Worm (Caenorhabditis elegans): ENCODE results near the gene K12H4.2.

The K12H4.2 gene

DNA sequence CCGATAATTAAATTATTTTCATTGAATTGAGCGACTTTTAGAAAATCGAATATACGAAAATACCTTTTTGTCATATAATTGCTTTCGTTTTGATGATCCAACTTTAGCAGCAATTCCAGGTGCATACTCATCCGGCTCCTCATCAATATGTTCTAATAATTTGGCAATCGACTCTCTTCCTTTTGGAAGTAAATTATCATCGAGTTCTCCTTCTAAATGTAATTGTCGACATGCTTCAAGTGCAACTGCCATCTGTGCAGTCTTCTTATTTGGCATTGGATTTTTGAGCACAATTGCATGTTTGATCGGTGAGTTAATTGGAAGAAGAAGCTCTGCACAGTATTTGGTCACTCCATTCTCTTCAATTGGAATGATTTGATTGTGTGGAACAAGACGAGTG is 29.7 kb downstream of the K12H4.2 start:
- no peak for TF ChIP-seq lin-39 (tag; optimal IDR thresholded peaks at IDR 0.05)
- TF ChIP-seq sea-2 (GFP tag; optimal IDR thresholded peaks at IDR 0.05), result no peak
- no peak for TF ChIP-seq egl-5 (tag; optimal IDR thresholded peaks at IDR 0.05)
- TF ChIP-seq hmg-11 (tag; optimal IDR thresholded peaks at IDR 0.05), result no peak
- no peak for TF ChIP-seq jun-1 (tag; optimal IDR thresholded peaks at IDR 0.05)
- TF ChIP-seq ztf-11 (tag; optimal IDR thresholded peaks at IDR 0.05), result no peak
- no peak for TF ChIP-seq nhr-23 (tag; optimal IDR thresholded peaks at IDR 0.05)
- no peak for TF ChIP-seq lsy-12 (tag; optimal IDR thresholded peaks at IDR 0.05)
- TF ChIP-seq nhr-77 (tag; optimal IDR thresholded peaks at IDR 0.05), result no peak
- no peak for TF ChIP-seq ama-1 (optimal IDR thresholded peaks at IDR 0.05)
- TF ChIP-seq snpc-4 (tag; optimal IDR thresholded peaks at IDR 0.05), result no peak
- TF ChIP-seq fos-1 (tag; optimal IDR thresholded peaks at IDR 0.05), result no peak
- no peak for TF ChIP-seq mdl-1 (tag; optimal IDR thresholded peaks at IDR 0.05)
- TF ChIP-seq nhr-67 (tag; optimal IDR thresholded peaks at IDR 0.05), result no peak
- TF ChIP-seq ceh-16 (tag; optimal IDR thresholded peaks at IDR 0.05), result no peak
- TF ChIP-seq skn-1 (tag; optimal IDR thresholded peaks at IDR 0.05), result no peak
- TF ChIP-seq ZK546.5 (tag; optimal IDR thresholded peaks at IDR 0.05), result no peak

DNA sequence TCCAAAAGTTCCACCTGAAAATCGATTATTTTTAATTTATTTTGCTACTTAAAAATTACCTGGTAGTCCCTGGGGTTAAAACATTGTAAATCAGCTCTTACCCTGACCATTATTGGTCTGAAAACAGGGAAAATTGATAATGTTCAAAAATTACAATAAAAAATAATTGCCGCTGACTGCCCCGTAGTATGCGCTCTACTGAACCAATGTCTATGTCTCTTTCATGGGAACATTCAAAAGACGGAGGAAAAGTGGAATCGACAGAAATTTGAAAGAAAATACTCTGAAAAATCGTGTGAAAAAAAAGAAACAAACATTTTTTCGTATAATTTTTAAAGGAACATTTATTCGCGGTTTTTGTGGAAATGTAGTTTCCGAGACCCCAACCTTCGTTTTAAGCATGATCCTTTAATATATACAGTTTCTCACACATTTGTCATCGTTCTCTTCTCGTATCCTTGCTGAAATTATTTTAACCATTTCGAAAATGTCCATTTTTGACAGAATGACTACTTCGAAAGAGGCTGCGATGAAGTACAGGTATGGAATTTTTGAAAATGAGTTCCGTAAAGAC is 32.7 kb downstream of the K12H4.2 start, which contains the start of the genes dcr-1 and apc-2:
TSS of gene dcr-1 (minus strand) at position 117 of the 574 bp plus-strand sequence.
TSS of gene apc-2 (plus strand) at position 465 of the 574 bp plus-strand sequence.
- no peak for TF ChIP-seq zag-1 (tag; optimal IDR thresholded peaks at IDR 0.05)

DNA sequence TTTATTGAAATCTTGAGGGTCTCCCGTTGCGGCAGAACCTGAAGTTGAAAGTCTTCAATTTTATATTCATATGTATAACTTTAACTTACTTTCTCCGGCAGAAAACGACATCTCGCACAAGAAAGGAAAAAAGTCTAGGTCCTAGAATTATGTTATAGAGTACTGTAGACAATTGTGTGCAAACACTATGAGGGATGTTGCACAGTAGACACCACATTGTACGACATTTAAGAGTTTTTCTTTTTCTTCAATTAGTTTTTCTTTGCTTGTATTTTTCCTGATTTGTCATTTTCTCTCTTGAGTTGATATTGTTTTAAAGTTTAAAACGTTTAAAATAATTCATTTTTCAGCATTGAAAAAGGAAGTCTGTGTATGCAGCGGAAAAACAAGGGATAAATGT is 37.8 kb downstream of the K12H4.2 start, which contains the start of the genes K06H7.7 and grp-1:
TSS of gene K06H7.7 (minus strand) at position 121 of the 400 bp plus-strand sequence.
TSS of gene grp-1 (plus strand) at position 351 of the 400 bp plus-strand sequence.
- TF ChIP-seq ceh-28 (tag; optimal IDR thresholded peaks at IDR 0.05) (no peak), egl-5 (tag; optimal IDR thresholded peaks at IDR 0.05) (peak; percentile 56), ztf-11 (tag; optimal IDR thresholded peaks at IDR 0.05) (no peak), pqm-1 (tag; optimal IDR thresholded peaks at IDR 0.05) (no peak), lsy-12 (tag; optimal IDR thresholded peaks at IDR 0.05) (no peak), nhr-67 (tag; optimal IDR thresholded peaks at IDR 0.05) (no peak), nhr-43 (tag; optimal IDR thresholded peaks at IDR 0.05; ENCODE audit: poor library complexity, severe bottlenecking) (peak; percentile 49), nhr-25 (tag; optimal IDR thresholded peaks at IDR 0.05) (peak; percentile 21), nhr-11 (tag; optimal IDR thresholded peaks at IDR 0.05) (no peak), nfya-1 (tag; optimal IDR thresholded peaks at IDR 0.05; ENCODE audit: insufficient read depth) (peak; percentile 72), skn-1 (tag; optimal IDR thresholded peaks at IDR 0.05) (no peak), pha-4 (tag; optimal IDR thresholded peaks at IDR 0.05) (peak; percentile 71), fkh-2 (tag; optimal IDR thresholded peaks at IDR 0.05) (no peak), nhr-23 (tag; optimal IDR thresholded peaks at IDR 0.05) (peak; percentile 81), lin-39 (tag; optimal IDR thresholded peaks at IDR 0.05) (no peak), fos-1 (tag; optimal IDR thresholded peaks at IDR 0.05) (no peak), lin-15B (tag; optimal IDR thresholded peaks at IDR 0.05) (peak; percentile 73)

DNA sequence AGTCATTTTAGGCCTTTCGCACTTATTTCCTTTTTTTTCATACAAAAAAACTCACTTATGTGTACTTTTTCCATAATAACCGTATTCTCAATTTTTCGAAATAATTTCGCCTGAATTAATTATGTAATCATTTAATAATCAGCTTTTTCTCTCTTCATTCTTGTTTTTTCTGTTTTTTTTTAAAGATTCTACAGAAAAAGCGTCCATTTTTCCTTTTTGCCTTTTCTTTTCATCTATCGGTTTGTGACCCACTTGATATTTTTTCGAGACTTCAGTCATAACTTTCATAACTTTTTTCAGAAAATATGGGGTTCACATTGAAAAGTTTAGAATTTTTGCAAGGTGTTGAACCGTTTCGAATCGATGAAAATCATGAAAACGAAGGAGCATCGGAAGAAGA is 40.7 kb downstream of the K12H4.2 start, which contains the start of gene vms-1:
TSS of gene vms-1 (plus strand) at position 301 of the 400 bp plus-strand sequence.
- TF ChIP-seq ceh-28 (tag; optimal IDR thresholded peaks at IDR 0.05), result no peak

DNA sequence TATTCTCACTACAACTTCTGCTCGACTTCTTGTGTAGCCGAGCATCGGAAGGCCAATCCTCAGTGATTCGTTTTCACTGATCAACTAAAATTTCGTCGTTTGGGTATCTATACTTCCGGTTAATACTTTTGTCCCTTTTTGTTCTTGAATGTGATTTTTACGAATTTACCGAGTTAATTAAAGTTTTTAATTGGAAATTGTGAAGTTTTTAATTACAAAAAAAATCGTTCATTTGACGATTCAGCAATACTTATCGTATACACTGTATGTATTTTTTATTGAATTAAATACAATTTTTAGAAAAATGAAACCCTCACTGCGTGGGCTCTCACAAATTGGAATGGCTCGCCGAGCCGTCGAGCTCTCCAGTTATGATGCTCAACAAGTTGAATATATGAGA is 43.9 kb downstream of the K12H4.2 start, which contains the start of gene idi-1:
TSS of gene idi-1 (plus strand) at position 301 of the 400 bp plus-strand sequence.
- TF ChIP-seq unc-39 (tag; optimal IDR thresholded peaks at IDR 0.05) (no peak), R02D3.7 (tag; optimal IDR thresholded peaks at IDR 0.05) (no peak), hmg-11 (tag; optimal IDR thresholded peaks at IDR 0.05) (no peak), elt-2 (tag; optimal IDR thresholded peaks at IDR 0.05) (no peak)

DNA sequence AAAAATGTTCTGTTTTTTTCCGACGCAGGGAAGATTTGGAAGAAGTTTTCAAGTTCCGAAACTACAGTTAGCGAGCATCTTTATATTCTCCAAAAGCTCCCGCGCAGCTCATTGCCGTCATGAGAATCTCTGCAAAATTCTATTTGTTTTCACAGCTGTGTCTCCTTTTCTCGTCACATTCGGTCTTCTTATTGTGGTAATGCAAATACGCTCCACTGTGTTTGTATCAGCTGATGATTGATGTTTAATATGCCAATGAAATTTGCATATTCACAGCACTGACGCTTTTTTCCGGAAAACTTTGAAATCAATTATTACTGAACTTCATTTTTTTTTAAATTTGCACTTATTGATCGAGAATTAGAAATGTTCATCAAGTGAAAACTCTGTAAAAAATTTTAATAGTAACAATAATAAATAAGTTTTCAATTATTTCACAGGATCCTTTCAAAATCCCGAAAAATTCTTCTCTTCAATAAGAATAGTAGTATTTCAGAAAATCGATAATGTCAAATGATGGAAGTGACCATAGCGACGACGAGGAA is 45.6 kb downstream of the K12H4.2 start, which contains the start of gene K06H7.2:
TSS of gene K06H7.2 (plus strand) at position 495 of the 545 bp plus-strand sequence.
- TF ChIP-seq mdl-1 (tag; optimal IDR thresholded peaks at IDR 0.05), result no peak
- no peak for TF ChIP-seq ama-1 (optimal IDR thresholded peaks at IDR 0.05)
- no peak for TF ChIP-seq nhr-237 (tag; optimal IDR thresholded peaks at IDR 0.05)
- no peak for TF ChIP-seq fos-1 (tag; optimal IDR thresholded peaks at IDR 0.05)
- TF ChIP-seq ceh-28 (tag; optimal IDR thresholded peaks at IDR 0.05), result no peak
- no peak for TF ChIP-seq zag-1 (tag; optimal IDR thresholded peaks at IDR 0.05)
- no peak for TF ChIP-seq nhr-77 (tag; optimal IDR thresholded peaks at IDR 0.05)
- no peak for TF ChIP-seq pqm-1 (tag; optimal IDR thresholded peaks at IDR 0.05)
- TF ChIP-seq ztf-11 (tag; optimal IDR thresholded peaks at IDR 0.05), result no peak
- TF ChIP-seq nhr-76 (tag; optimal IDR thresholded peaks at IDR 0.05), result no peak
- no peak for TF ChIP-seq ZK546.5 (tag; optimal IDR thresholded peaks at IDR 0.05)
- no peak for TF ChIP-seq mml-1 (tag; optimal IDR thresholded peaks at IDR 0.05)
- no peak for TF ChIP-seq aly-2 (tag; optimal IDR thresholded peaks at IDR 0.05)
- peak; percentile 87 for TF ChIP-seq lin-15B (tag; optimal IDR thresholded peaks at IDR 0.05)
- TF ChIP-seq daf-12 (tag; optimal IDR thresholded peaks at IDR 0.05), result no peak
- TF ChIP-seq fkh-2 (tag; optimal IDR thresholded peaks at IDR 0.05), result no peak
- TF ChIP-seq nhr-11 (tag; optimal IDR thresholded peaks at IDR 0.05), result no peak
- TF ChIP-seq lin-39 (tag; optimal IDR thresholded peaks at IDR 0.05), result peak; percentile 71
- TF ChIP-seq ceh-82 (tag; optimal IDR thresholded peaks at IDR 0.05), result no peak
- TF ChIP-seq elt-3 (tag; optimal IDR thresholded peaks at IDR 0.05), result no peak
- peak; percentile 37 for TF ChIP-seq nhr-23 (tag; optimal IDR thresholded peaks at IDR 0.05)
- TF ChIP-seq elt-2 (tag; optimal IDR thresholded peaks at IDR 0.05), result peak; percentile 25
- TF ChIP-seq elt-1 (tag; optimal IDR thresholded peaks at IDR 0.05), result no peak
- TF ChIP-seq eor-1 (tag; optimal IDR thresholded peaks at IDR 0.05), result no peak
- no peak for TF ChIP-seq unc-39 (tag; optimal IDR thresholded peaks at IDR 0.05)
- TF ChIP-seq sea-2 (GFP tag; optimal IDR thresholded peaks at IDR 0.05), result no peak

All from whole organism, L3 larva.